Worm (Caenorhabditis elegans): ENCODE results near the gene E02C12.11.

DNA sequence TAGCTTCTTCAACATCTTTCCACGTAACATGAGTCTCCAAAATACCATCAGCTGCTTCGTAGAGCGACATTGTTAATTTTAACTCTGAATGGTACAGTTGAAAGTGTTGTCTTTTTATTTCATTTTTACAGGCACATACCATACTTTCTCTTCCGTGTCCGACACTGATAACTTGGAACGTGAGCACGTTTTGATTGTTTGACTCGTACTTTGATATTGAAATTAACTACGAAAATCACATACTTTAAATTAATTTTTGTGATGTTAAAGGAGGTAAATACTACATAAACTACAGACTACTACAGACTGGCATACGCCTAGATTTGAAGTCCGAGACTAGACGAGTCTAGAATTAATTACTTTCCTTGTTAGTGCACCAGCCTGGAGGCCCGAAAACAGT is 1.4 kb downstream of the E02C12.11 start, which contains the start of gene E02C12.10:
- no peak for TF ChIP-seq snpc-4 (tag; optimal IDR thresholded peaks at IDR 0.05)
- no peak for TF ChIP-seq cnd-1 (tag; optimal IDR thresholded peaks at IDR 0.05)
- TF ChIP-seq drap-1 (GFP tag; optimal IDR thresholded peaks at IDR 0.05), result no peak
